Worm (Caenorhabditis elegans) whole organism, late embryonic: ENCODE measurements around the gene F55G7.5.

ENCODE experiments used
- C08G9.2 ChIP-seq: sonication (generic microtip); optimal IDR thresholded peaks from 2 replicates; lab custom pipeline; 2016; ENCODE audit warnings: mild to moderate bottlenecking, missing genetic modification characterization, moderate library complexity, missing compliant biosample characterization
- C38D4.7 ChIP-seq: fragments of 200-800 bp; sonication (Bioruptor generic); optimal IDR thresholded peaks from 2 replicates; lab custom pipeline; 2018; ENCODE audit warnings: mild to moderate bottlenecking, missing genetic modification characterization, moderate library complexity, missing compliant biosample characterization
- F13H6.1 ChIP-seq: sonication (generic microtip); optimal IDR thresholded peaks from 2 replicates; lab custom pipeline; 2016; ENCODE audit warnings: missing genetic modification characterization, missing compliant biosample characterization
- T23F11.4 ChIP-seq: fragments of 200-800 bp; sonication (Bioruptor generic); optimal IDR thresholded peaks from 2 replicates; lab custom pipeline; 2018; ENCODE audit warnings: mild to moderate bottlenecking, missing genetic modification characterization, missing compliant biosample characterization
- Y22D7AL.16 ChIP-seq: sonication (generic microtip); optimal IDR thresholded peaks from 2 replicates; lab custom pipeline; 2016; ENCODE audit warnings: missing genetic modification characterization, missing compliant biosample characterization
- ahr-1 ChIP-seq: sonication (generic microtip); optimal IDR thresholded peaks from 2 replicates; lab custom pipeline; 2016; ENCODE audit warnings: missing genetic modification characterization, missing compliant biosample characterization
- ama-1 ChIP-seq: fragments of 150-350 bp; optimal IDR thresholded peaks from 2 replicates; lab custom pipeline; 2014
- ceh-14 ChIP-seq: sonication (generic microtip); optimal IDR thresholded peaks from 2 replicates; lab custom pipeline; 2016; ENCODE audit warnings: missing genotype, missing genetic modification characterization, missing compliant biosample characterization
- ceh-18 ChIP-seq: sonication (generic microtip); optimal IDR thresholded peaks from 2 replicates; lab custom pipeline; 2016; ENCODE audit warnings: missing genetic modification characterization, missing compliant biosample characterization
- ceh-19 ChIP-seq: fragments of 200-800 bp; sonication (Bioruptor generic); optimal IDR thresholded peaks from 2 replicates; lab custom pipeline; 2018; ENCODE audit warnings: mild to moderate bottlenecking, missing genetic modification characterization, missing compliant biosample characterization
- ceh-2 ChIP-seq: sonication (generic microtip); optimal IDR thresholded peaks from 2 replicates; lab custom pipeline; 2016; ENCODE audit warnings: missing genotype, missing genetic modification characterization, missing compliant biosample characterization
- ceh-22 ChIP-seq: sonication (generic microtip); optimal IDR thresholded peaks from 2 replicates; lab custom pipeline; 2017; ENCODE audit warnings: missing biosample characterization, missing genetic modification characterization
- ceh-24 ChIP-seq: sonication (generic microtip); optimal IDR thresholded peaks from 2 replicates; lab custom pipeline; 2016; ENCODE audit warnings: mild to moderate bottlenecking, missing genetic modification characterization, missing compliant biosample characterization
- ceh-30 ChIP-seq: fragments of 150-350 bp; optimal IDR thresholded peaks from 2 replicates; lab custom pipeline; 2014; ENCODE audit warnings: missing biosample characterization, missing genetic modification characterization
- ceh-34 ChIP-seq: sonication (generic microtip); optimal IDR thresholded peaks from 2 replicates; lab custom pipeline; 2016; ENCODE audit warnings: mild to moderate bottlenecking, missing genetic modification characterization, missing compliant biosample characterization
- ceh-48 ChIP-seq: sonication (generic microtip); optimal IDR thresholded peaks from 2 replicates; lab custom pipeline; 2016; ENCODE audit warnings: missing genetic modification characterization, inconsistent platforms, missing compliant biosample characterization
- ceh-6 ChIP-seq: fragments of 200-800 bp; sonication (Bioruptor generic); optimal IDR thresholded peaks from 2 replicates; lab custom pipeline; 2018; ENCODE audit warnings: mild to moderate bottlenecking, missing genetic modification characterization, missing compliant biosample characterization
- ceh-9 ChIP-seq: sonication (generic microtip); optimal IDR thresholded peaks from 2 replicates; lab custom pipeline; 2016; ENCODE audit warnings: mild to moderate bottlenecking, missing genetic modification characterization, inconsistent platforms, missing compliant biosample characterization
- che-1 ChIP-seq: sonication (generic microtip); optimal IDR thresholded peaks from 2 replicates; lab custom pipeline; 2016; ENCODE audit warnings: mild to moderate bottlenecking, missing genetic modification characterization, missing compliant biosample characterization
- dve-1 ChIP-seq: sonication (generic microtip); optimal IDR thresholded peaks from 2 replicates; lab custom pipeline; 2017; ENCODE audit warnings: antibody characterized with exemption, mild to moderate bottlenecking, missing genetic modification characterization, missing compliant biosample characterization
- elt-2 ChIP-seq: sonication (generic microtip); optimal IDR thresholded peaks from 2 replicates; lab custom pipeline; 2016; ENCODE audit warnings: missing genetic modification reagents, missing genetic modification characterization, missing compliant biosample characterization
- ets-4 ChIP-seq: sonication (generic microtip); optimal IDR thresholded peaks from 2 replicates; lab custom pipeline; 2016; ENCODE audit warnings: missing genetic modification characterization, missing compliant biosample characterization
- eyg-1 ChIP-seq: sonication (generic microtip); optimal IDR thresholded peaks from 2 replicates; lab custom pipeline; 2016; ENCODE audit warnings: missing genotype, missing genetic modification characterization, missing compliant biosample characterization
- fax-1 ChIP-seq: sonication (generic microtip); optimal IDR thresholded peaks from 2 replicates; lab custom pipeline; 2016; ENCODE audit warnings: missing genotype, missing genetic modification characterization, missing compliant biosample characterization
- fkh-10 ChIP-seq: fragments of 150-350 bp; optimal IDR thresholded peaks from 2 replicates; lab custom pipeline; 2014; ENCODE audit warnings: missing biosample characterization, missing genetic modification reagents, missing genetic modification characterization
- fkh-6 ChIP-seq: sonication (generic microtip); optimal IDR thresholded peaks from 2 replicates; lab custom pipeline; 2016; ENCODE audit warnings: missing genetic modification characterization, missing compliant biosample characterization
- gmeb-2 ChIP-seq: sonication (generic microtip); optimal IDR thresholded peaks from 2 replicates; lab custom pipeline; 2016; ENCODE audit warnings: missing genetic modification characterization, inconsistent platforms, missing compliant biosample characterization
- hlh-13 ChIP-seq: fragments of 200-800 bp; sonication (Bioruptor generic); optimal IDR thresholded peaks from 2 replicates; lab custom pipeline; 2018; ENCODE audit warnings: mild to moderate bottlenecking, missing genetic modification characterization, missing compliant biosample characterization
- hlh-30 ChIP-seq: sonication (generic microtip); optimal IDR thresholded peaks from 2 replicates; lab custom pipeline; 2017; ENCODE audit warnings: antibody characterized with exemption, missing genetic modification characterization, missing compliant biosample characterization; ENCODE audit not compliant: insufficient read depth
- hlh-6 ChIP-seq: sonication (generic microtip); optimal IDR thresholded peaks from 2 replicates; lab custom pipeline; 2016; ENCODE audit warnings: missing genotype, missing genetic modification characterization, missing compliant biosample characterization
- hlh-8 ChIP-seq: sonication (generic microtip); optimal IDR thresholded peaks from 2 replicates; lab custom pipeline; 2016; ENCODE audit warnings: missing genotype, missing genetic modification characterization, missing compliant biosample characterization
- lin-11 ChIP-seq: fragments of 200-800 bp; sonication (Bioruptor generic); optimal IDR thresholded peaks from 2 replicates; lab custom pipeline; 2018; ENCODE audit warnings: mild to moderate bottlenecking, missing genetic modification characterization, missing compliant biosample characterization
- madf-2 ChIP-seq: sonication (generic microtip); optimal IDR thresholded peaks from 2 replicates; lab custom pipeline; 2017; ENCODE audit warnings: missing genetic modification characterization, missing compliant biosample characterization
- mec-3 ChIP-seq: sonication (generic microtip); optimal IDR thresholded peaks from 2 replicates; lab custom pipeline; 2016; ENCODE audit warnings: borderline replicate concordance, missing genetic modification characterization, missing compliant biosample characterization
- nfya-1 ChIP-seq: sonication (generic microtip); optimal IDR thresholded peaks from 2 replicates; lab custom pipeline; 2017; ENCODE audit warnings: missing genetic modification characterization, mild to moderate bottlenecking, missing compliant biosample characterization, antibody characterized with exemption, moderate library complexity
- nhr-11 ChIP-seq: fragments of 150-350 bp; optimal IDR thresholded peaks from 2 replicates; lab custom pipeline; 2014; ENCODE audit warnings: missing biosample characterization, missing genetic modification characterization
- nhr-232 ChIP-seq: sonication (generic microtip); optimal IDR thresholded peaks from 2 replicates; lab custom pipeline; 2016; ENCODE audit warnings: missing genetic modification characterization, missing compliant biosample characterization
- npax-4 ChIP-seq: sonication (generic microtip); optimal IDR thresholded peaks from 2 replicates; lab custom pipeline; 2016; ENCODE audit warnings: missing genetic modification characterization, missing compliant biosample characterization
- pag-3 ChIP-seq: sonication (generic microtip); optimal IDR thresholded peaks from 2 replicates; lab custom pipeline; 2016; ENCODE audit warnings: missing compliant biosample characterization, missing genetic modification characterization, borderline replicate concordance
- pat-9 ChIP-seq: fragments of 200-800 bp; sonication (Bioruptor generic); optimal IDR thresholded peaks from 2 replicates; lab custom pipeline; 2018; ENCODE audit warnings: mild to moderate bottlenecking, missing genetic modification characterization, moderate library complexity, missing compliant biosample characterization
- pax-1 ChIP-seq: fragments of 150-350 bp; optimal IDR thresholded peaks from 2 replicates; lab custom pipeline; 2014; ENCODE audit warnings: missing biosample characterization, missing genetic modification characterization
- pha-4 ChIP-seq: fragments of 150-350 bp; optimal IDR thresholded peaks from 2 replicates; lab custom pipeline; 2018; ENCODE audit warnings: missing biosample characterization, missing genetic modification reagents, missing genetic modification characterization
- pqm-1 ChIP-seq: sonication (generic microtip); optimal IDR thresholded peaks from 2 replicates; lab custom pipeline; 2016; ENCODE audit warnings: missing genetic modification characterization, missing compliant biosample characterization
- pros-1 ChIP-seq: fragments of 150-350 bp; optimal IDR thresholded peaks from 2 replicates; lab custom pipeline; 2014; ENCODE audit warnings: missing biosample characterization, missing genetic modification reagents, missing genetic modification characterization
- rnt-1 ChIP-seq: sonication (generic microtip); optimal IDR thresholded peaks from 2 replicates; lab custom pipeline; 2016; ENCODE audit warnings: missing genetic modification characterization, missing compliant biosample characterization
- sdc-2 ChIP-seq: sonication (generic microtip); optimal IDR thresholded peaks from 2 replicates; lab custom pipeline; 2016; ENCODE audit warnings: missing genotype, missing genetic modification characterization, missing compliant biosample characterization
- sox-2 ChIP-seq: fragments of 200-800 bp; sonication (Bioruptor generic); IDR thresholded peaks from 2 replicates; pipeline ENCODE4 v1.3.6; 2022; ENCODE audit warnings: missing genetic modification reagents, missing genetic modification characterization, missing compliant biosample characterization
- sox-4 ChIP-seq: sonication (generic microtip); optimal IDR thresholded peaks from 2 replicates; lab custom pipeline; 2017; ENCODE audit warnings: mild to moderate bottlenecking, missing genetic modification characterization, inconsistent platforms, missing compliant biosample characterization
- tbx-7 ChIP-seq: sonication (generic microtip); optimal IDR thresholded peaks from 2 replicates; lab custom pipeline; 2016; ENCODE audit warnings: missing genotype, missing genetic modification characterization, missing compliant biosample characterization
- unc-42 ChIP-seq: sonication (generic microtip); optimal IDR thresholded peaks from 2 replicates; lab custom pipeline; 2016; ENCODE audit warnings: missing genotype, missing genetic modification characterization, missing compliant biosample characterization
- unc-55 ChIP-seq: sonication (generic microtip); optimal IDR thresholded peaks from 2 replicates; lab custom pipeline; 2017; ENCODE audit warnings: missing biosample characterization, missing genetic modification reagents, missing genetic modification characterization
- unc-86 ChIP-seq: sonication (generic microtip); optimal IDR thresholded peaks from 2 replicates; lab custom pipeline; 2016; ENCODE audit warnings: missing genetic modification characterization, missing compliant biosample characterization
- ztf-16 ChIP-seq: sonication (generic microtip); optimal IDR thresholded peaks from 2 replicates; lab custom pipeline; 2017; ENCODE audit warnings: missing genetic modification characterization, missing compliant biosample characterization

Gene F55G7.5

ce11 chrX:11937343-11937935 lies 1.3 kb downstream of the F55G7.5 start (continued):
- TF ChIP-seq ceh-6 (GFP tag; lab: Kevin White, UChicago) (peak; percentile 66), ceh-9 (no peak), ceh-30 (tag; lab: Kevin White, UChicago) (peak; percentile 88), hlh-6 (tag; lab: Kevin White, UChicago) (peak; percentile 56), fkh-6 (peak; percentile 57), ceh-34 (tag; lab: Kevin White, UChicago) (peak; percentile 86), pag-3 (tag; lab: Kevin White, UChicago) (no peak), madf-2 (peak; percentile 73), mec-3 (tag; lab: Kevin White, UChicago) (no peak), sox-4 (peak; percentile 61), nhr-11 (tag; lab: Kevin White, UChicago) (peak; percentile 92), pqm-1 (tag; lab: Kevin White, UChicago) (peak; percentile 85), ceh-24 (tag; lab: Kevin White, UChicago) (no peak), pros-1 (tag; lab: Kevin White, UChicago) (peak; percentile 97), T23F11.4 (GFP tag; lab: Kevin White, UChicago) (peak; percentile 1), fkh-10 (GFP tag; lab: Kevin White, UChicago) (peak; percentile 57), elt-2 (tag; lab: Kevin White, UChicago) (peak; percentile 79), unc-55 (GFP tag; lab: Kevin White, UChicago) (no peak), eyg-1 (tag; lab: Kevin White, UChicago) (no peak), ceh-22 (tag; lab: Kevin White, UChicago) (peak; percentile 13), ceh-48 (peak; percentile 79), F13H6.1 (tag; lab: Kevin White, UChicago) (peak; percentile 70), hlh-8 (tag; lab: Kevin White, UChicago) (peak; percentile 45), che-1 (tag; lab: Kevin White, UChicago) (peak; percentile 41), unc-86 (tag; lab: Kevin White, UChicago) (peak; percentile 85), ceh-2 (tag; lab: Kevin White, UChicago) (peak; percentile 74), tbx-7 (peak; percentile 50), C38D4.7 (no peak), unc-42 (peak; percentile 90), Y22D7AL.16 (tag; lab: Kevin White, UChicago) (no peak), ets-4 (tag; lab: Kevin White, UChicago) (peak; percentile 18), sdc-2 (tag; lab: Kevin White, UChicago) (peak; percentile 99), pha-4 (tag; lab: Kevin White, UChicago) (no peak), npax-4 (no peak), pax-1 (tag; lab: Kevin White, UChicago) (peak; percentile 92), rnt-1 (tag; lab: Kevin White, UChicago) (peak; percentile 94), ceh-14 (tag; lab: Kevin White, UChicago) (peak; percentile 52), nhr-232 (tag; lab: Kevin White, UChicago) (no peak), nfya-1 (tag; lab: Kevin White, UChicago) (no peak), C08G9.2 (tag; lab: Kevin White, UChicago) (peak; percentile 65), ama-1 (lab: Kevin White, UChicago) (no peak), fax-1 (no peak), ceh-18 (tag; lab: Kevin White, UChicago) (peak; percentile 96), gmeb-2 (peak; percentile 66), sox-2 (GFP tag; lab: Robert Waterston, UW) (peak; percentile 46), ahr-1 (tag; lab: Kevin White, UChicago) (no peak), ceh-19 (peak; percentile 53), hlh-30 (peak; percentile 73), dve-1 (peak; percentile 98), hlh-13 (GFP tag; lab: Kevin White, UChicago) (no peak), pat-9 (peak; percentile 62), ztf-16 (tag; lab: Kevin White, UChicago) (peak; percentile 68), lin-11 (tag; lab: Kevin White, UChicago) (no peak)
